Fruit fly (Drosophila melanogaster): Measurements from ENCODE around the gene CG13994.

The CG13994 gene

dm6 chr2L:6072124-6072523, 9.3 kb downstream of the CG13994 start:
- TF ChIP-seq GATAe (GFP tag; conservative IDR thresholded peaks at IDR 0.05) (peak; percentile 76), lov (optimal IDR thresholded peaks at IDR 0.05) (no peak), lov (GFP tag; IDR thresholded peaks at IDR 0.05) (no peak), otp (GFP tag; IDR thresholded peaks at IDR 0.05) (no peak), sqz (GFP tag; optimal IDR thresholded peaks at IDR 0.05) (no peak), sd (tag; optimal IDR thresholded peaks at IDR 0.05) (peak; percentile 74), grn (GFP tag; optimal IDR thresholded peaks at IDR 0.05) (peak; percentile 61), exex (tag; optimal IDR thresholded peaks at IDR 0.05) (peak; percentile 38), CrebB (tag; optimal IDR thresholded peaks at IDR 0.05) (no peak), bowl (GFP tag; IDR thresholded peaks at IDR 0.05) (no peak), sug (tag; optimal IDR thresholded peaks at IDR 0.05) (peak; percentile 8), Ets65A (GFP tag) (peak; percentile 33), CG17328 (GFP tag; IDR thresholded peaks at IDR 0.05) (no peak), Med (GFP tag) (peak; percentile 62), trh (GFP tag; optimal IDR thresholded peaks at IDR 0.05) (no peak), pan (optimal IDR thresholded peaks at IDR 0.05) (no peak), pan (GFP tag; optimal IDR thresholded peaks at IDR 0.05 in 1 of 2, IDR thresholded peaks at IDR 0.05 in 1 of 2) (no peak), CG10543 (GFP tag; optimal IDR thresholded peaks at IDR 0.05) (peak; percentile 32), fd102C (GFP tag; optimal IDR thresholded peaks at IDR 0.05) (no peak)

- TF ChIP-seq CG15696 (tag; optimal IDR thresholded peaks at IDR 0.05) (no peak), grn (GFP tag; optimal IDR thresholded peaks at IDR 0.05) (peak; percentile 69), onecut (GFP tag; IDR thresholded peaks at IDR 0.05) (no peak), Vsx1 (GFP tag; optimal IDR thresholded peaks at IDR 0.05) (peak; percentile 87), exex (tag; optimal IDR thresholded peaks at IDR 0.05) (peak; percentile 52), lbe (GFP tag; optimal IDR thresholded peaks at IDR 0.05) (no peak), ind (GFP tag; optimal IDR thresholded peaks at IDR 0.05) (no peak), Atf-2 (GFP tag; optimal IDR thresholded peaks at IDR 0.05) (no peak)
Measured at dm6 chr2L:6073894-6074293, 11.1 kb downstream of the CG13994 start.

- TF ChIP-seq Kr (GFP tag; optimal IDR thresholded peaks at IDR 0.05): no peak
- no peak for TF ChIP-seq CG4282 (GFP tag; optimal IDR thresholded peaks at IDR 0.05)
- no peak for TF ChIP-seq CG13775 (GFP tag; optimal IDR thresholded peaks at IDR 0.05)
- peak; percentile 41 for TF ChIP-seq CG13894 (tag; optimal IDR thresholded peaks at IDR 0.05)
- peak; percentile 79 for TF ChIP-seq z (GFP tag; IDR thresholded peaks at IDR 0.05)
- TF ChIP-seq CG34224 (GFP tag; IDR thresholded peaks at IDR 0.05; ENCODE audit: partially characterized antibody): no peak
- no peak for TF ChIP-seq CG8281 (tag; optimal IDR thresholded peaks at IDR 0.05)
- no peak for TF ChIP-seq Mes4 (GFP tag; optimal IDR thresholded peaks at IDR 0.05)
- no peak for TF ChIP-seq Mad (GFP tag; optimal IDR thresholded peaks at IDR 0.05)
- TF ChIP-seq CG3163 (GFP tag; optimal IDR thresholded peaks at IDR 0.05): no peak
- peak; percentile 68 for TF ChIP-seq abd-A (tag; optimal IDR thresholded peaks at IDR 0.05)
- no peak for TF ChIP-seq CG16815 (GFP tag; optimal IDR thresholded peaks at IDR 0.05)
- no peak for TF ChIP-seq Hr39 (optimal IDR thresholded peaks at IDR 0.05)
- TF ChIP-seq CG6254 (GFP tag; optimal IDR thresholded peaks at IDR 0.05): no peak
- no peak for TF ChIP-seq CG14014 (GFP tag; IDR thresholded peaks at IDR 0.05)
- no peak for TF ChIP-seq CG2129 (GFP tag; IDR thresholded peaks at IDR 0.05; ENCODE audit: partially characterized antibody)
- peak; percentile 68 for TF ChIP-seq ci (GFP tag; IDR thresholded peaks at IDR 0.05)
- TF ChIP-seq fd64A (GFP tag; optimal IDR thresholded peaks at IDR 0.05): peak; percentile 8
- no peak for TF ChIP-seq CG10654 (GFP tag; optimal IDR thresholded peaks at IDR 0.05)
- no peak for TF ChIP-seq CG9609 (GFP tag; optimal IDR thresholded peaks at IDR 0.05)
- TF ChIP-seq CG6683 (GFP tag; optimal IDR thresholded peaks at IDR 0.05): no peak
- TF ChIP-seq slp2 (GFP tag; optimal IDR thresholded peaks at IDR 0.05): no peak
- no peak for TF ChIP-seq disco-r (GFP tag; optimal IDR thresholded peaks at IDR 0.05)
- TF ChIP-seq shn (GFP tag; optimal IDR thresholded peaks at IDR 0.05): no peak
- no peak; the same call in 1 of the 2 replicates for TF ChIP-seq CG42726 (GFP tag; IDR thresholded peaks at IDR 0.05; ENCODE audit: partially characterized antibody)
- no peak for TF ChIP-seq CG4820 (GFP tag; optimal IDR thresholded peaks at IDR 0.05)
- TF ChIP-seq pan (optimal IDR thresholded peaks at IDR 0.05): no peak
- no peak for TF ChIP-seq pan (GFP tag; optimal IDR thresholded peaks at IDR 0.05 in 1 of 2, IDR thresholded peaks at IDR 0.05 in 1 of 2)
Measured at dm6 chr2L:6074314-6074713, 11.5 kb downstream of the CG13994 start.

Data from whole organism, embryonic.